Worm (Caenorhabditis elegans) whole organism, L3 larva: Measurements from ENCODE around the gene ZK1128.7.
A peak's percentile ranks its signal among the peaks of the same experiment; 100 is the strongest.

Experiments
- R02D3.7 ChIP-seq: fragments of 150-350 bp; optimal IDR thresholded peaks from 2 replicates; lab custom pipeline; 2014; ENCODE audit warnings: missing biosample characterization, missing genetic modification characterization
- ZK546.5 ChIP-seq: sonication (generic microtip); optimal IDR thresholded peaks from 2 replicates; lab custom pipeline; 2017; ENCODE audit warnings: missing biosample characterization, missing genetic modification characterization
- ama-1 ChIP-seq: fragments of 150-350 bp; optimal IDR thresholded peaks from 2 replicates; lab custom pipeline; 2018
- ceh-16 ChIP-seq: sonication (generic microtip); optimal IDR thresholded peaks from 2 replicates; lab custom pipeline; 2017; ENCODE audit warnings: missing biosample characterization, missing genetic modification characterization
- ceh-82 ChIP-seq: fragments of 150-350 bp; optimal IDR thresholded peaks from 2 replicates; lab custom pipeline; 2014; ENCODE audit warnings: missing biosample characterization, missing genetic modification characterization
- ceh-9 ChIP-seq: sonication (generic microtip); optimal IDR thresholded peaks from 2 replicates; lab custom pipeline; 2018; ENCODE audit warnings: missing biosample characterization, missing genetic modification characterization
- egl-27 ChIP-seq: sonication (generic microtip); optimal IDR thresholded peaks from 4 replicates; lab custom pipeline; 2017; ENCODE audit warnings: missing biosample characterization, missing genetic modification reagents, missing genetic modification characterization
- egl-5 ChIP-seq: fragments of 150-350 bp; optimal IDR thresholded peaks from 2 replicates; lab custom pipeline; 2017; ENCODE audit warnings: missing biosample characterization, missing genetic modification reagents, missing genetic modification characterization, inconsistent platforms
- elt-1 ChIP-seq: fragments of 150-350 bp; optimal IDR thresholded peaks from 2 replicates; lab custom pipeline; 2014; ENCODE audit warnings: missing biosample characterization, missing genetic modification characterization
- elt-2 ChIP-seq: sonication (generic microtip); optimal IDR thresholded peaks from 2 replicates; lab custom pipeline; 2016; ENCODE audit warnings: missing genetic modification reagents, mild to moderate bottlenecking, missing genetic modification characterization, missing compliant biosample characterization
- elt-3 ChIP-seq, 3 experiments: fragments of 150-350 bp in 1 of 3; sonication (generic microtip) in 2 of 3; optimal IDR thresholded peaks; 2 replicates in 2 of 3; 4 replicates in 1 of 3; lab custom pipeline; 2014 to 2017; ENCODE audit warnings: missing biosample characterization in 3 of 3, missing genetic modification characterization in 3 of 3
- eor-1 ChIP-seq, 2 experiments: fragments of 150-350 bp; optimal IDR thresholded peaks; 2 replicates each; lab custom pipeline; 2014 to 2018; ENCODE audit warnings: missing biosample characterization in 2 of 2, missing genetic modification characterization in 2 of 2
- fkh-10 ChIP-seq: sonication (generic microtip); optimal IDR thresholded peaks from 2 replicates; lab custom pipeline; 2017; ENCODE audit warnings: missing biosample characterization, missing genetic modification reagents, missing genetic modification characterization
- fkh-2 ChIP-seq: fragments of 150-350 bp; optimal IDR thresholded peaks from 2 replicates; lab custom pipeline; 2014; ENCODE audit warnings: missing biosample characterization, missing genetic modification reagents, missing genetic modification characterization
- fos-1 ChIP-seq: fragments of 150-350 bp; optimal IDR thresholded peaks from 2 replicates; lab custom pipeline; 2014; ENCODE audit warnings: missing biosample characterization, missing genetic modification characterization
- hmg-11 ChIP-seq: sonication (generic microtip); optimal IDR thresholded peaks from 2 replicates; lab custom pipeline; 2016; ENCODE audit warnings: missing genetic modification characterization, missing compliant biosample characterization
- jun-1 ChIP-seq: fragments of 150-350 bp; optimal IDR thresholded peaks from 2 replicates; lab custom pipeline; 2014; ENCODE audit warnings: missing biosample characterization, missing genetic modification reagents, missing genetic modification characterization
- lin-15B ChIP-seq: fragments of 150-350 bp; optimal IDR thresholded peaks from 2 replicates; lab custom pipeline; 2014; ENCODE audit warnings: missing biosample characterization, missing genetic modification characterization
- lin-39 ChIP-seq: fragments of 150-350 bp; optimal IDR thresholded peaks from 2 replicates; lab custom pipeline; 2018; ENCODE audit warnings: missing biosample characterization, missing genetic modification reagents, missing genetic modification characterization
- lsy-12 ChIP-seq: sonication (generic microtip); optimal IDR thresholded peaks from 2 replicates; lab custom pipeline; 2016; ENCODE audit warnings: mild to moderate bottlenecking, missing genetic modification characterization, missing compliant biosample characterization
- nfya-1 ChIP-seq: sonication (generic microtip); optimal IDR thresholded peaks from 2 replicates; lab custom pipeline; 2017; ENCODE audit warnings: missing genetic modification characterization, mild to moderate bottlenecking, missing compliant biosample characterization, antibody characterized with exemption, moderate library complexity; ENCODE audit not compliant: insufficient read depth
- nhr-11 ChIP-seq: fragments of 150-350 bp; optimal IDR thresholded peaks from 2 replicates; lab custom pipeline; 2014; ENCODE audit warnings: missing biosample characterization, missing genetic modification characterization
- nhr-23 ChIP-seq: fragments of 150-350 bp; optimal IDR thresholded peaks from 2 replicates; lab custom pipeline; 2014; ENCODE audit warnings: missing biosample characterization, missing genetic modification reagents, missing genetic modification characterization
- nhr-237 ChIP-seq: fragments of 150-350 bp; optimal IDR thresholded peaks from 2 replicates; lab custom pipeline; 2014; ENCODE audit warnings: missing biosample characterization, missing genetic modification characterization
- nhr-25 ChIP-seq: sonication (generic microtip); optimal IDR thresholded peaks from 2 replicates; lab custom pipeline; 2017; ENCODE audit warnings: missing biosample characterization, missing genetic modification characterization
- nhr-43 ChIP-seq: sonication (generic microtip); optimal IDR thresholded peaks from 2 replicates; lab custom pipeline; 2016; ENCODE audit warnings: mild to moderate bottlenecking, missing genetic modification characterization, missing compliant biosample characterization; ENCODE audit not compliant: poor library complexity, severe bottlenecking
- nhr-67 ChIP-seq: fragments of 150-350 bp; optimal IDR thresholded peaks from 2 replicates; lab custom pipeline; 2014; ENCODE audit warnings: missing biosample characterization, missing genetic modification characterization
- nhr-77 ChIP-seq: fragments of 150-350 bp; optimal IDR thresholded peaks from 2 replicates; lab custom pipeline; 2014; ENCODE audit warnings: missing biosample characterization, missing genetic modification characterization
- pha-4 ChIP-seq: fragments of 150-350 bp; optimal IDR thresholded peaks from 2 replicates; lab custom pipeline; 2014; ENCODE audit warnings: missing biosample characterization, missing genetic modification reagents, missing genetic modification characterization
- pqm-1 ChIP-seq: fragments of 150-350 bp; optimal IDR thresholded peaks from 2 replicates; lab custom pipeline; 2017; ENCODE audit warnings: missing biosample characterization, missing genetic modification characterization, inconsistent platforms
- skn-1 ChIP-seq: fragments of 150-350 bp; optimal IDR thresholded peaks from 2 replicates; lab custom pipeline; 2014; ENCODE audit warnings: missing biosample characterization, missing genetic modification characterization
- tbx-2 ChIP-seq: sonication (generic microtip); optimal IDR thresholded peaks from 2 replicates; lab custom pipeline; 2016; ENCODE audit warnings: mild to moderate bottlenecking, missing genetic modification characterization, missing compliant biosample characterization
- unc-39 ChIP-seq: sonication (generic microtip); optimal IDR thresholded peaks from 4 replicates; lab custom pipeline; 2017; ENCODE audit warnings: missing biosample characterization, missing genetic modification characterization
- unc-62 ChIP-seq: fragments of 150-350 bp; sonication (generic microtip); optimal IDR thresholded peaks from 4 replicates; lab custom pipeline; 2014; ENCODE audit warnings: missing biosample characterization, missing genetic modification reagents, missing genetic modification characterization
- ztf-11 ChIP-seq: fragments of 150-350 bp; optimal IDR thresholded peaks from 2 replicates; lab custom pipeline; 2014; ENCODE audit warnings: missing biosample characterization, missing genetic modification characterization

ZK1128.7 gene

ce11 chrIII:10123586-10124233 is 13.1 kb upstream of the ZK1128.7 start, which contains the start of gene ttll-4:
ttll-4 (plus strand) TSS chrIII:10124183.
- TF ChIP-seq nhr-67 (tag; lab: Kevin White, UChicago) = no peak
- no peak for TF ChIP-seq ceh-9 (tag; lab: Kevin White, UChicago)
- TF ChIP-seq egl-27 (tag; lab: Kevin White, UChicago) = no peak
- no peak for TF ChIP-seq ztf-11 (tag; lab: Kevin White, UChicago)
- no peak for TF ChIP-seq fkh-10
- TF ChIP-seq tbx-2 (tag; lab: Kevin White, UChicago) = no peak
- TF ChIP-seq fos-1 (tag; lab: Kevin White, UChicago) = no peak
- no peak for TF ChIP-seq nhr-237
- TF ChIP-seq lsy-12 (tag; lab: Kevin White, UChicago) = no peak
- no peak for TF ChIP-seq nhr-23 (tag; lab: Kevin White, UChicago)
- no peak for TF ChIP-seq nhr-77 (tag; lab: Kevin White, UChicago)
- TF ChIP-seq elt-3 (tag; optimal IDR thresholded peaks at IDR 0.05; lab: Kevin White, UChicago) = no peak
- TF ChIP-seq nfya-1 (tag; lab: Kevin White, UChicago) = peak; percentile 43
- TF ChIP-seq unc-39 = no peak
- peak; percentile 60 for TF ChIP-seq lin-15B (tag; lab: Kevin White, UChicago)
- TF ChIP-seq eor-1 (tag; optimal IDR thresholded peaks at IDR 0.05; lab: Kevin White, UChicago) = no peak
- peak; percentile 9 for TF ChIP-seq lin-39 (tag; lab: Kevin White, UChicago)
- TF ChIP-seq ceh-16 = no peak
- no peak for TF ChIP-seq ceh-82
- TF ChIP-seq ZK546.5 (tag; lab: Kevin White, UChicago) = no peak
- TF ChIP-seq pqm-1 = no peak
- no peak for TF ChIP-seq skn-1 (tag; lab: Kevin White, UChicago)
- peak; percentile 51 for TF ChIP-seq nhr-43 (tag; lab: Kevin White, UChicago)
- no peak for TF ChIP-seq unc-62 (GFP tag; lab: Kevin White, UChicago)
- no peak for TF ChIP-seq ama-1 (lab: Kevin White, UChicago)
- no peak for TF ChIP-seq elt-1 (tag; lab: Kevin White, UChicago)
- no peak for TF ChIP-seq egl-5 (tag; lab: Kevin White, UChicago)
- no peak for TF ChIP-seq hmg-11
- TF ChIP-seq R02D3.7 = peak; percentile 76

- TF ChIP-seq ztf-11 (tag; lab: Kevin White, UChicago) (no peak), elt-1 (tag; lab: Kevin White, UChicago) (peak; percentile 11), lin-39 (tag; lab: Kevin White, UChicago) (peak; percentile 74)
Observed at ce11 chrIII:10126375-10126774, 10.4 kb upstream of the ZK1128.7 start.

ce11 chrIII:10132495-10133450 is 4.0 kb upstream of the ZK1128.7 start:
- TF ChIP-seq elt-1 (tag; lab: Kevin White, UChicago) = peak; percentile 79
- peak; percentile 75 for TF ChIP-seq pqm-1
- TF ChIP-seq pha-4 (tag; lab: Kevin White, UChicago) = peak; percentile 79
- TF ChIP-seq nhr-23 (tag; lab: Kevin White, UChicago) = peak; percentile 10
- TF ChIP-seq elt-2 (tag; lab: Kevin White, UChicago) = peak; percentile 72
- no peak for TF ChIP-seq jun-1 (tag; lab: Kevin White, UChicago)
- TF ChIP-seq nhr-11 (tag; lab: Kevin White, UChicago) = no peak
- TF ChIP-seq egl-27 (tag; lab: Kevin White, UChicago) = no peak
- no peak for TF ChIP-seq ztf-11 (tag; lab: Kevin White, UChicago)
- TF ChIP-seq fkh-2 (tag; lab: Kevin White, UChicago) = no peak
- peak; percentile 30 for TF ChIP-seq nhr-25
- TF ChIP-seq eor-1 (tag; optimal IDR thresholded peaks at IDR 0.05; lab: Kevin White, UChicago) = no peak
- no peak for TF ChIP-seq unc-39
- TF ChIP-seq ama-1 (lab: Kevin White, UChicago) = no peak
